Fruit fly (Drosophila melanogaster) ovary, adult (tissue): ENCODE measurements around the gene CG34296.

Experiments
- CG17801 ChIP-seq: fragments of 200-800 bp; optimal IDR thresholded peaks from 2 replicates; lab custom pipeline; 2019; ENCODE audit warnings: missing biosample characterization, mild to moderate bottlenecking, missing genetic modification characterization, moderate library complexity; ENCODE audit not compliant: partially characterized antibody

CG34296 gene

dm6 chr3R:29707258-29707657 lies 15.1 kb upstream of the CG34296 start:
- TF ChIP-seq CG17801 = no peak

DNA sequence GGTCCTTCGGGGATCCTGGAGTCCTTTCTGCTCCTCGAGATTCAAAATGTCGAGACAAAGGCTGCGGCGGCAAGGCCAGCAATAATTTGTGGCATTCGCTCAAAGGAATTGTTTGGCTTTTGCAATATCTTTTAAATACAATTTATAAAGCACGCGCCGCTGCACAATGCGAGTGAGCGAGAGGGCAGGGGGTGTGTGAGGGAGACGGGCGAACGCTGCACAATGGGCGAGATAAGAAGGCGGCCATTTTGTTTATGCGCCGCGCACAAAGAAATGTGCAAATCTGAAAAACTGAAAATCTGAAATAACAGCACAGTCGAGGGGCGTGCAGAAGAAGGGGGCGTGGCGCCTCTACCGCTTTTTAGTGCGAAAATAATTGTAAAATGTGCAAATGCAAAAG lies 14.0 kb upstream of the CG34296 start:
- TF ChIP-seq CG17801 = no peak

dm6 chr3R:29711434-29711833 lies 10.9 kb upstream of the CG34296 start:
- TF ChIP-seq CG17801 = no peak

- no peak for TF ChIP-seq CG17801
Observed at dm6 chr3R:29714314-29714713, 8.0 kb upstream of the CG34296 start, which contains the start of gene Obp99d. Obp99d (plus strand) TSS chr3R:29714505.

DNA sequence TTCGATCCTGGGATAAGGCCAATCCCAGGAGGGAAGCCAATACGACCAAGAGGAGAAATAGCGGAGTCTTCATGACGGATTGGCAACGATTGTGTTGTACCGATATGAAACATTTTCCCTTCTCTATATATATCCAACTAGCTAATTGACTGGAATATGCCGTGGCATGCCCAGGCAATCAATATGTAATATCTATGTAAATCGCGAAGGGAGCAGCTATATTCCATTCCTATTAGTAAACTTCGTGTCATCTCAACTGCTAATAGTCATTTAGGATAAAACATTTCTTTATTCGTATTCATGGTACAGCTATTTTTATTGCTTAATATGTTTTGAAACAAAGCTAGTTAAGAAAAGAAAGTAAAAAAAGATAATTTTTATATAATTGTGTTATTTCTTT lies 7.1 kb upstream of the CG34296 start, which contains the start of gene Dup99B:
Dup99B (minus strand) TSS at position 101 of the 400 bp plus-strand sequence.
- TF ChIP-seq CG17801 = no peak

- TF ChIP-seq CG17801 = no peak
Observed at dm6 chr3R:29716043-29716781, 6.1 kb upstream of the CG34296 start.

DNA sequence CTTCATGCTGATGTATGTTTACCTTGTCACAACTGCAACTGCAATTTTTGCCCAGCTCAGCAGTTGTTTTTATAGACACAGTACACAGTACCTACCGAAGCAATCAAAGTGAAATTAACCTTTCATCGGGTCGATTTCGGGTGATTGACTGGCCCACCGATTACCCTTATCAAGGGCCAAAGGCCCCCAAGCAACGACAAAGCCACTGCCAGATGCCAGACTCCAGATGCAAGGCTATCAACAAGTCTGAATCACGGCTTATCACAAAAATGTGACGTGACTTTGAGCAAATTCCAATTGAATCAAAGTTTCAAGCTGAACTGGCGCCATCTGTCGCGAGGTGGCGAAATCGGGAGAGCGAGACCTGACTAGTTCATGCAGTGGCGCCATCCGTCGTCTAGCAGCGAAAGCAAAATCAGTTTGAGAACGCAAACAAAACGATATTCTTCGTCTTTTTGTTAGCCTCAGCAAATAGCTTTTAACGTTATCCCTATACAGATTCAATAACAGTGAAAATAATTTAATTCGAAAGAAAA lies 5.5 kb upstream of the CG34296 start, which contains the start of gene Obp99b:
Obp99b (minus strand) TSS at position 115 of the 536 bp plus-strand sequence.
- no peak for TF ChIP-seq CG17801

DNA sequence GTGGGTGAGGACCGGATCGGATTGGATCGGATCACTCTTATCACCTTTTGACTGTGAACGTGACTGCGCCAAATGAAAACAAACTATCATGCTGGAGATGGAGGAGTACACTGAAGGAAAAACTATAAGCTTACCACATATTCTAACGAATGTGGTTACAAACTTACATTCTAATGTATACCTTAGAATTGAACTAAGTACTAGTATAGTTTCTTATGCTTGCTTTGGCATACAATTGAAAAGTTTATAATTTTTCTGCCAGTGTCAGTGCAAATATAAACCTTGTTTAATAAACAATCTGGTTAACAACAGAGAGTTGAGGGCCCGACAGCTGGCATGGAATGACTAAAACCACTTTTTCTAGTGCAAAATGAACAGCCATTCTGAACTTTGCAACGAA lies 4.8 kb upstream of the CG34296 start:
- no peak for TF ChIP-seq CG17801

DNA sequence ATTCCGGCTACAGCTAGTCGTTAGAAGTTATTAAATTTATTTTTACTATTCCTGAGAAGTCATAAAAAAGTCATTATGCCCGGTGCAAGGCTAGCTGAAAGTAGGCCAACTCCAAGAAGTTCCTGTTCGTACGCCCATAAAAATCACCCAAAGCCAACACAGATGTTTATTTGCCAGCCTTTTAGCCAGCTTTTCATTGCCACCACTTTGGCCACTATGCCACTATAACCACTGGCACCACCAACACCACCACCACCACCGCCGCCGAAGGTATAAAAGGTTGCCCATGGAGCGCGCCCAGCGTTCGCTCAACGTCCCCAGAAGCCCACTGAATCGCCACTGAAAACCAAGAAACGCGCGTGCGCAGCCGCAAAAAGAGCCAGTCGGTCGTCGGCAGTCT lies 4.0 kb upstream of the CG34296 start, which contains the start of gene CG15506:
CG15506 (plus strand) TSS at position 301 of the 400 bp plus-strand sequence.
- no peak for TF ChIP-seq CG17801

dm6 chr3R:29723048-29723656 lies 814 bp downstream of the CG34296 start, which contains the start of gene Pcd:
Pcd (plus strand) TSS chr3R:29723163.
- peak; percentile 44 for TF ChIP-seq CG17801

dm6 chr3R:29724745-29725144 lies 2.4 kb downstream of the CG34296 start, which contains the start of the genes Naa40 and CG18731:
Naa40 (minus strand) TSS chr3R:29724950.
CG18731 (plus strand) TSS chr3R:29725027.
- no peak for TF ChIP-seq CG17801

DNA sequence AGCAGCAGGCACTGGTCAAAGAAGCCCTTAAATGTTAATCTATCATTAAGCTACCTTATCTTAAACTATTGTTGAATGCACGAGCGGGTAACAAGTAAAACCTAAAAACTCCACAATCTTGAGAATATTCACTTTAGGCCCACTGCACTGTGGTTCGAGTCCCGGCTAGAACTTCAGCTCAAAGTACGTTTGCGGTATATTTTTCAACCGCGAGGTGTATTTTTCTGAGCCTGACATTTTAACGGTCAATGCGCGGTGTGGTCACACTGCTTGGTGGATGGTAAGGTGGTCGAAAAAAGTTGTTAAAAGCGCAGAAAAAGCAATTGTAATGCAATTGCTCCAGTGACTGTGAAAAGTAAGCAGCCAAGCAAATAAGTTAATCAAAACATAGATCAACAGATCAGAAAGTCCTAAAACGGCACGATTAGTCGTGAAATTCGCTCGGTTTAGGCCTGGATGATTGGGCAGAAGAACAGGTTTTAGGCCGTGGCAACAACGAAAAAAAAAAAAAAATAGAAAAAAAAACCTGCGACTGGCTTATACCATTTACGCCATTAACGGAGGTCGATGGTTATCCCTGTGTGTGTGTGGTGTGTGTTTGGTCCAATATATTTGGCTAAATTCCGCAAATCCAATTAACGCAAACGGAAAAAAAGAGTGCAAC lies 3.4 kb downstream of the CG34296 start, which contains the start of gene Kul:
Kul (plus strand) TSS at position 254 of the 664 bp plus-strand sequence.
- peak; percentile 5 for TF ChIP-seq CG17801

dm6 chr3R:29726277-29726676 lies 3.9 kb downstream of the CG34296 start:
- TF ChIP-seq CG17801 = no peak

DNA sequence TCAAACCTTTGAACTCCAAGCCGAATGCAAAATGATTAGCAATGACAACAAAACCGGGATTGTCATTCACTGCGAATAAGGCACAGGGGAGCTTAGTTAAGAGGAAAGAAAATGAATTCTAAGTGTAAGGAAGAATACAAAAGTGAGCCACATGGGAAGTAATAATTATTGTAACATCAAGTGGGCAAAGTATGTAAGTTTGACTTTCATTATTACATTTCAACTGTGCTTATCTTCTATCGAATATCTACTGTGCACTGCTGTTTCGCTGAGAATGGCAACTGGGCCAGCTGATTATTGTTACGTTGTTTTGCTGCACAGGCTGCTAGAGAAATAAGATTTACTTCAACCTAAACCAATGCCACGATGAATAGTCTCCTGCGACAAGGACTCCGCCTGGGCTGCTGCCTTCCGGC lies 14.3 kb downstream of the CG34296 start, which contains the start of the genes CG7601 and CIA30:
CG7601 (minus strand) TSS at position 68 of the 416 bp plus-strand sequence.
CIA30 (plus strand) TSS at position 288 of the 416 bp plus-strand sequence.
- peak; percentile 97 for TF ChIP-seq CG17801

dm6 chr3R:29737891-29738290 lies 15.6 kb downstream of the CG34296 start, which contains the start of gene Gnpnat:
Gnpnat (plus strand) TSS chr3R:29738275.
- peak; percentile 64 for TF ChIP-seq CG17801

DNA sequence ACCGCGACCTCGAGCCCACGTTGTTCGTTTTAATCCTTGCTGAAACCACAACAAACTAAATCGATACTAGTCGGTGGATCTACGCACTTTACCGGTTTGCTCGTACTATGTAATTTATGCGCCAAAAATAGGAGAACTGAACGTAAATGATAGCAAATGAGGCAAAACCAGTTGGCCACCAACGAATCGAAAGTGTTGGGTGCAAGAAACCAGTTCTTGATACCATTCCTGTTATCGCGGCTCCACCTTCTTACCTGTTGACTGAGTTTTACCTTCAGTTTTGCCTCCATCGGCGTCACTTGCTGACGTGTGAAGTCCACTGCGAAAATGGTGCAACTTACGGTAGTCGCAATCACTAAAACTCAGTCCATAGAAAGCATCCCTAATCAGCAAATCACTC lies 17.7 kb downstream of the CG34296 start:
- TF ChIP-seq CG17801 = no peak
